Fruit fly (Drosophila melanogaster) whole organism, wandering third instar larva: ENCODE data around the gene CG42394.

ENCODE experiments used
- CG32264 ChIP-seq: fragments of 200-800 bp; sonication (Bioruptor generic); optimal IDR thresholded peaks from 2 replicates; lab custom pipeline; 2016; ENCODE audit warnings: missing biosample characterization, missing genetic modification characterization
- CrebA ChIP-seq: fragments of 200-800 bp; sonication (Bioruptor generic); optimal IDR thresholded peaks from 2 replicates; lab custom pipeline; 2016; ENCODE audit warnings: missing biosample characterization, mild to moderate bottlenecking, missing genetic modification characterization, borderline replicate concordance
- Sp1 ChIP-seq: fragments of 200-800 bp; sonication (Bioruptor generic); optimal IDR thresholded peaks from 3 replicates; lab custom pipeline; 2019; ENCODE audit warnings: missing biosample characterization, mild to moderate bottlenecking, missing genetic modification characterization, moderate library complexity
- br ChIP-seq: fragments of 200-800 bp; sonication (Bioruptor generic); optimal IDR thresholded peaks from 2 replicates; lab custom pipeline; 2016; ENCODE audit warnings: missing biosample characterization, missing genetic modification characterization
- brk ChIP-seq: fragments of 200-800 bp; sonication (Bioruptor generic); optimal IDR thresholded peaks from 2 replicates; lab custom pipeline; 2016; ENCODE audit warnings: missing biosample characterization, mild to moderate bottlenecking, missing genetic modification characterization
- ey ChIP-seq: fragments of 200-800 bp; sonication (Bioruptor generic); optimal IDR thresholded peaks from 2 replicates; lab custom pipeline; 2016; ENCODE audit warnings: missing biosample characterization, missing genetic modification characterization
- jim ChIP-seq: fragments of 175-275, 200-325 bp; sonication (Bioruptor generic); optimal IDR thresholded peaks from 2 replicates; lab custom pipeline; 2016; ENCODE audit warnings: missing biosample characterization, mild to moderate bottlenecking, missing genetic modification characterization
- lola ChIP-seq: fragments of >200 bp; optimal IDR thresholded peaks from 2 replicates; lab custom pipeline; 2017; ENCODE audit warnings: missing biosample characterization, missing genetic modification characterization
- pan ChIP-seq: fragments of >200 bp; optimal IDR thresholded peaks from 2 replicates; lab custom pipeline; 2017
- rgr ChIP-seq: fragments of 200-800 bp; sonication (Bioruptor generic); optimal IDR thresholded peaks from 3 replicates; lab custom pipeline; 2016; ENCODE audit warnings: missing biosample characterization, mild to moderate bottlenecking, missing genetic modification characterization
- sv ChIP-seq: fragments of 200-800 bp; sonication (Bioruptor generic); optimal IDR thresholded peaks from 3 replicates; lab custom pipeline; 2016; ENCODE audit warnings: missing biosample characterization, missing genetic modification characterization

- TF ChIP-seq br (GFP tag; lab: Kevin White, UChicago) (no peak), ey (no peak), brk (GFP tag; lab: Kevin White, UChicago) (no peak), jim (GFP tag; lab: Kevin White, UChicago) (no peak), sv (GFP tag; lab: Kevin White, UChicago) (no peak), pan (lab: Kevin White, UChicago) (no peak), lola (GFP tag; lab: Kevin White, UChicago) (no peak), CG32264 (no peak), CrebA (GFP tag; lab: Kevin White, UChicago) (no peak), rgr (GFP tag; lab: Kevin White, UChicago) (no peak), Sp1 (GFP tag; lab: Kevin White, UChicago) (no peak)
Observed at dm6 chr3R:10877808-10878207, 28.2 kb downstream of the CG42394 start.
